Worm (Caenorhabditis elegans) whole organism, L1 larva: ENCODE results near the gene nol-10.
A peak's percentile ranks its signal among the peaks of the same experiment; 100 is the strongest.
"Not testable (repeated sequence)": the region's sequence is repeated elsewhere in the genome, so short reads cannot be mapped to it uniquely, and the experiment has no call there.

ENCODE experiments used
- C04F5.9 ChIP-seq: sonication (generic microtip); optimal IDR thresholded peaks from 2 replicates; lab custom pipeline; 2016; ENCODE audit warnings: missing genetic modification characterization, missing compliant biosample characterization
- C34B4.2 ChIP-seq: sonication (generic microtip); optimal IDR thresholded peaks from 2 replicates; lab custom pipeline; 2017; ENCODE audit warnings: mild to moderate bottlenecking, missing genetic modification characterization, missing compliant biosample characterization
- Y116A8C.19 ChIP-seq: sonication (generic microtip); optimal IDR thresholded peaks from 2 replicates; lab custom pipeline; 2016; ENCODE audit warnings: missing compliant biosample characterization, missing genetic modification characterization, borderline replicate concordance
- alr-1 ChIP-seq: fragments of 200-800 bp; sonication (Bioruptor generic); optimal IDR thresholded peaks from 2 replicates; lab custom pipeline; 2018; ENCODE audit warnings: borderline replicate concordance, mild to moderate bottlenecking, missing genetic modification characterization, missing compliant biosample characterization
- aly-2 ChIP-seq: fragments of 150-350 bp; optimal IDR thresholded peaks from 2 replicates; lab custom pipeline; 2014; ENCODE audit warnings: missing biosample characterization, missing genetic modification characterization
- blmp-1 ChIP-seq: fragments of 150-350 bp; optimal IDR thresholded peaks from 2 replicates; lab custom pipeline; 2014; ENCODE audit warnings: missing biosample characterization, missing genetic modification characterization
- ceh-8 ChIP-seq: fragments of 200-800 bp; sonication (Bioruptor generic); optimal IDR thresholded peaks from 2 replicates; lab custom pipeline; 2018; ENCODE audit warnings: mild to moderate bottlenecking, missing genetic modification characterization, moderate library complexity, missing compliant biosample characterization
- ceh-82 ChIP-seq, 3 experiments: fragments of 150-350 bp in 1 of 3; sonication (generic microtip) in 2 of 3; optimal IDR thresholded peaks; 2 replicates each; lab custom pipeline; 2014 to 2017; ENCODE audit warnings: missing biosample characterization in 3 of 3, missing genetic modification characterization in 3 of 3
- ceh-88 ChIP-seq: fragments of 200-800 bp; sonication (Bioruptor generic); IDR thresholded peaks from 2 replicates; pipeline ENCODE4 v1.3.6; 2022; ENCODE audit warnings: missing genetic modification characterization, missing compliant biosample characterization
- ceh-90 ChIP-seq: sonication (generic microtip); optimal IDR thresholded peaks from 2 replicates; lab custom pipeline; 2016; ENCODE audit warnings: missing genetic modification characterization, missing compliant biosample characterization
- ces-1 ChIP-seq: fragments of 150-350 bp; optimal IDR thresholded peaks from 2 replicates; lab custom pipeline; 2014; ENCODE audit warnings: missing biosample characterization, missing genetic modification reagents, missing genetic modification characterization
- dsc-1 ChIP-seq: sonication (generic microtip); optimal IDR thresholded peaks from 2 replicates; lab custom pipeline; 2016; ENCODE audit warnings: mild to moderate bottlenecking, missing genetic modification characterization, missing compliant biosample characterization
- efl-1 ChIP-seq, 4 experiments: fragments of 150-350 bp; optimal IDR thresholded peaks in 3 of 4; peaks in 1 of 4; 1 replicate in 1 of 4; 2 replicates in 3 of 4; lab custom pipeline; 2014; ENCODE audit warnings: missing biosample characterization in 2 of 4, missing genetic modification characterization in 2 of 4, missing genetic modification reagents in 2 of 4
- egl-13 ChIP-seq: sonication (generic microtip); optimal IDR thresholded peaks from 2 replicates; lab custom pipeline; 2016; ENCODE audit warnings: missing genotype, missing genetic modification reagents, missing genetic modification characterization, missing compliant biosample characterization
- elt-2 ChIP-seq: sonication (generic microtip); optimal IDR thresholded peaks from 2 replicates; lab custom pipeline; 2016; ENCODE audit warnings: missing genetic modification characterization, mild to moderate bottlenecking, inconsistent platforms, missing compliant biosample characterization, missing genetic modification reagents
- ets-5 ChIP-seq: fragments of 200-800 bp; sonication (Bioruptor generic); IDR thresholded peaks from 2 replicates; pipeline ENCODE4 v1.3.6; 2022; ENCODE audit warnings: missing genetic modification characterization, missing compliant biosample characterization
- fkh-10 ChIP-seq: sonication (generic microtip); optimal IDR thresholded peaks from 2 replicates; lab custom pipeline; 2017; ENCODE audit warnings: missing biosample characterization, missing genetic modification reagents, missing genetic modification characterization
- fkh-8 ChIP-seq: sonication (generic microtip); optimal IDR thresholded peaks from 2 replicates; lab custom pipeline; 2016; ENCODE audit warnings: mild to moderate bottlenecking, missing genetic modification characterization, missing compliant biosample characterization
- grh-1 ChIP-seq: fragments of 200-800 bp; sonication (Bioruptor generic); IDR thresholded peaks from 2 replicates; pipeline ENCODE4 v1.3.6; 2022; ENCODE audit warnings: missing genetic modification reagents, missing genetic modification characterization, missing compliant biosample characterization
- hlh-17 ChIP-seq: fragments of 200-800 bp; sonication (Bioruptor generic); optimal IDR thresholded peaks from 2 replicates; lab custom pipeline; 2018; ENCODE audit warnings: missing genetic modification characterization, mild to moderate bottlenecking, missing compliant biosample characterization, moderate library complexity, borderline replicate concordance
- hlh-4 ChIP-seq: sonication (generic microtip); optimal IDR thresholded peaks from 2 replicates; lab custom pipeline; 2016; ENCODE audit warnings: mild to moderate bottlenecking, missing genetic modification characterization, missing compliant biosample characterization
- irx-1 ChIP-seq: sonication (generic microtip); optimal IDR thresholded peaks from 2 replicates; lab custom pipeline; 2016; ENCODE audit warnings: missing genetic modification characterization, missing compliant biosample characterization
- lin-15B ChIP-seq: fragments of 150-350 bp; sonication (generic microtip); optimal IDR thresholded peaks from 3 replicates; lab custom pipeline; 2014; ENCODE audit warnings: missing biosample characterization, missing genetic modification characterization
- mef-2 ChIP-seq: fragments of 150-350 bp; optimal IDR thresholded peaks from 2 replicates; lab custom pipeline; 2014; ENCODE audit warnings: missing biosample characterization, missing genetic modification characterization
- mep-1 ChIP-seq: fragments of 150-350 bp; optimal IDR thresholded peaks from 2 replicates; lab custom pipeline; 2014; ENCODE audit warnings: missing biosample characterization, missing genetic modification characterization
- nhr-11 ChIP-seq: fragments of 150-350 bp; optimal IDR thresholded peaks from 2 replicates; lab custom pipeline; 2014; ENCODE audit warnings: missing biosample characterization, missing genetic modification characterization
- nhr-20 ChIP-seq: sonication (generic microtip); optimal IDR thresholded peaks from 2 replicates; lab custom pipeline; 2016; ENCODE audit warnings: mild to moderate bottlenecking, missing genetic modification characterization, missing compliant biosample characterization
- nhr-237 ChIP-seq: fragments of 150-350 bp; optimal IDR thresholded peaks from 2 replicates; lab custom pipeline; 2014; ENCODE audit warnings: missing biosample characterization, missing genetic modification characterization
- nhr-71 ChIP-seq: sonication (generic microtip); optimal IDR thresholded peaks from 2 replicates; lab custom pipeline; 2016; ENCODE audit warnings: mild to moderate bottlenecking, missing genetic modification characterization, moderate library complexity, missing compliant biosample characterization
- nhr-76 ChIP-seq: sonication (generic microtip); optimal IDR thresholded peaks from 2 replicates; lab custom pipeline; 2017; ENCODE audit warnings: missing biosample characterization, missing genetic modification characterization
- pag-3 ChIP-seq: sonication (generic microtip); optimal IDR thresholded peaks from 2 replicates; lab custom pipeline; 2017; ENCODE audit warnings: missing genetic modification characterization, mild to moderate bottlenecking, missing compliant biosample characterization, antibody characterized with exemption, borderline replicate concordance; ENCODE audit not compliant: insufficient read depth
- pax-3 ChIP-seq: fragments of 200-800 bp; sonication (Bioruptor generic); optimal IDR thresholded peaks from 2 replicates; lab custom pipeline; 2018; ENCODE audit warnings: mild to moderate bottlenecking, missing genetic modification characterization, moderate library complexity, missing compliant biosample characterization
- rnt-1 ChIP-seq: sonication (generic microtip); optimal IDR thresholded peaks from 2 replicates; lab custom pipeline; 2016; ENCODE audit warnings: mild to moderate bottlenecking, missing genetic modification characterization, moderate library complexity, missing compliant biosample characterization
- skn-1 ChIP-seq: fragments of 150-350 bp; optimal IDR thresholded peaks from 2 replicates; lab custom pipeline; 2014; ENCODE audit warnings: missing biosample characterization, missing genetic modification characterization
- snu-23 ChIP-seq: sonication (generic microtip); optimal IDR thresholded peaks from 2 replicates; lab custom pipeline; 2016; ENCODE audit warnings: missing genetic modification characterization, missing compliant biosample characterization
- sox-4 ChIP-seq: sonication (generic microtip); optimal IDR thresholded peaks from 2 replicates; lab custom pipeline; 2016; ENCODE audit warnings: missing genetic modification characterization, missing compliant biosample characterization
- sptf-1 ChIP-seq: fragments of 150-350 bp; optimal IDR thresholded peaks from 2 replicates; lab custom pipeline; 2014; ENCODE audit warnings: missing biosample characterization, missing genetic modification characterization
- tbx-2 ChIP-seq: sonication (generic microtip); optimal IDR thresholded peaks from 2 replicates; lab custom pipeline; 2016; ENCODE audit warnings: missing genetic modification characterization, missing compliant biosample characterization
- unc-130 ChIP-seq: fragments of 150-350 bp; optimal IDR thresholded peaks from 2 replicates; lab custom pipeline; 2017; ENCODE audit warnings: missing biosample characterization, missing genetic modification characterization, inconsistent platforms
- unc-30 ChIP-seq: sonication (generic microtip); optimal IDR thresholded peaks from 2 replicates; lab custom pipeline; 2017; ENCODE audit warnings: missing biosample characterization, missing genetic modification characterization
- unc-86 ChIP-seq: sonication (generic microtip); optimal IDR thresholded peaks from 2 replicates; lab custom pipeline; 2016; ENCODE audit warnings: missing genetic modification characterization, missing compliant biosample characterization
- zag-1 ChIP-seq: fragments of 150-350 bp; optimal IDR thresholded peaks from 2 replicates; lab custom pipeline; 2014; ENCODE audit warnings: missing biosample characterization, missing genetic modification characterization
- ztf-11 ChIP-seq, 2 experiments: sonication (generic microtip); optimal IDR thresholded peaks; 2 replicates each; lab custom pipeline; 2016 to 2017; ENCODE audit warnings: missing genetic modification characterization in 2 of 2, missing biosample characterization in 1 of 2, missing compliant biosample characterization in 1 of 2
- ztf-4 ChIP-seq: fragments of 150-350 bp; optimal IDR thresholded peaks from 2 replicates; lab custom pipeline; 2014; ENCODE audit warnings: missing biosample characterization, missing genetic modification characterization

nol-10 gene

DNA sequence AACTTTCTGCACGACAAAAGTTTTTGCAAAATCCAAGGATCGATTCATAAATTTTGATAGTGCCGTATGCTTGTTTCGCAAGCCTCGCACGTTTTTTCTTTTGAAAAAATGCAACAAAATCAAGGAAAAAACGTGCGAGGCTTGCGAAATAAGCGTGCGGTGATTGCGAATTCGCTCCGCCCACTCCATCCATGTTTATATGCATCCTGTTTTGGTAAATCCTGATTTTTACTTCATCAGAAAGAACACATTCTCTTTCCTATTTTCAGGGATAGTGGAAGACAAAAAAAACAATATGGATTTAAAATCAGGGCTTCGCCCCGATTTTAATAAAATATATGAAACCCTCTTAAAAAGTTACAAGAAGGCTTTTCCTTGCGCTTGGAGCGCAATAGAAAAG lies 16.5 kb upstream of the nol-10 start, which contains the start of gene F32E10.9:
Gene F32E10.9 (minus strand): TSS at position 101 of the 400 bp plus-strand sequence.
- not testable (repeated sequence) for TF ChIP-seq sptf-1 (tag; lab: Kevin White, UChicago); nhr-11 (tag; lab: Kevin White, UChicago); pax-3
- TF ChIP-seq, all 84 proteins: peak for 0; not testable (repeated sequence) for 84

- no peak for TF ChIP-seq Y116A8C.19 (tag; lab: Kevin White, UChicago)
- TF ChIP-seq alr-1 (tag; lab: Kevin White, UChicago) = no peak
- no peak for TF ChIP-seq unc-86
- no peak for TF ChIP-seq nhr-76 (tag; lab: Kevin White, UChicago)
- no peak for TF ChIP-seq ztf-11 (tag; optimal IDR thresholded peaks at IDR 0.05; lab: Kevin White, UChicago)
Observed at ce11 chrIV:7567557-7568010, 12.8 kb upstream of the nol-10 start, which contains the start of gene F32E10.8. Gene F32E10.8, plus strand, starts transcription at chrIV:7567607.

ce11 chrIV:7568593-7568992 lies 11.8 kb upstream of the nol-10 start, which contains the start of gene clec-180:
Gene clec-180, plus strand, starts transcription at chrIV:7568893.
- TF ChIP-seq mef-2 (tag; lab: Kevin White, UChicago) (no peak), blmp-1 (peak; percentile 83), mep-1 (tag; lab: Kevin White, UChicago) (no peak), snu-23 (GFP tag; lab: Kevin White, UChicago) (no peak), ztf-4 (tag; lab: Kevin White, UChicago) (no peak), tbx-2 (tag; lab: Kevin White, UChicago) (no peak), zag-1 (no peak)

DNA sequence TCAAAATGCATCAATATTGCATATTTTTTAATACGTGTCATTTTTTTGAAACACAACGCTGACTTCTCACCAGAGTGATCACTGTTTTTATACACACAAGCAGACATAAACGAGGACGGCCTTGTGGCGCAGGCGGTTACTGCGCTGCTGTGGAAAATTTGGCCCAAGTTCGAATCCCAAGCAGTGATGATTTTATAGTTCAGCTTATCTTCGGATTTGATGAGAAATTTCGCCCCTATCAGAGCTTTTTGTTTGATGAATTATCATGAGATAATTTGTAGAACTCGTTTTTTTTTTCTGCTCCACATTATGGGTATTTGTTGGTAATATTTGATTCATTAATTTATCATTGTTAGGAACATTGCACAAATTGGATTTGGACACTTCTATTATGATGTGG lies 6.5 kb upstream of the nol-10 start:
- TF ChIP-seq ceh-88 (GFP tag; lab: Robert Waterston, UW) (no peak), dsc-1 (tag; lab: Kevin White, UChicago) (peak; percentile 66), ztf-11 (tag; optimal IDR thresholded peaks at IDR 0.05; lab: Kevin White, UChicago) (no peak), hlh-17 (no peak), ztf-4 (tag; lab: Kevin White, UChicago) (peak; percentile 54), lin-15B (tag; lab: Kevin White, UChicago) (peak; percentile 15), ceh-90 (tag; lab: Kevin White, UChicago) (peak; percentile 30), alr-1 (tag; lab: Kevin White, UChicago) (no peak), zag-1 (no peak), C04F5.9 (tag; lab: Kevin White, UChicago) (no peak), unc-130 (tag; lab: Kevin White, UChicago) (peak; percentile 70), ets-5 (no peak), nhr-20 (tag; lab: Kevin White, UChicago) (peak; percentile 59), pag-3 (tag; lab: Kevin White, UChicago) (no peak), aly-2 (tag; lab: Kevin White, UChicago) (peak; percentile 77), unc-86 (peak; percentile 17), nhr-237 (no peak), grh-1 (GFP tag; lab: Robert Waterston, UW) (peak; percentile 35; the same call in 1 of the 2 replicates), hlh-4 (tag; lab: Kevin White, UChicago) (no peak), skn-1 (tag; lab: Kevin White, UChicago) (peak; percentile 39), elt-2 (tag; lab: Kevin White, UChicago) (peak; percentile 35), efl-1 (optimal IDR thresholded peaks at IDR 0.05; lab: Kevin White, UChicago) (peak; percentile 53 to 60), efl-1 (GFP tag; optimal IDR thresholded peaks at IDR 0.05 in 1 of 2; lab: Kevin White, UChicago) (peak; percentile 52 to 95), rnt-1 (tag; lab: Kevin White, UChicago) (peak; percentile 65), nhr-71 (tag; lab: Kevin White, UChicago) (peak; percentile 75), egl-13 (peak; percentile 38), ceh-8 (GFP tag; lab: Kevin White, UChicago) (no peak), pax-3 (peak; percentile 14), irx-1 (tag; lab: Kevin White, UChicago) (peak; percentile 71), ces-1 (no peak), fkh-10 (GFP tag; lab: Kevin White, UChicago) (no peak), mef-2 (tag; lab: Kevin White, UChicago) (no peak), fkh-8 (tag; lab: Kevin White, UChicago) (peak; percentile 15), ceh-82 (tag; optimal IDR thresholded peaks at IDR 0.05; lab: Kevin White, UChicago) (peak; percentile 37 to 73 (median 62)), unc-30 (tag; lab: Kevin White, UChicago) (no peak), C34B4.2 (tag; lab: Kevin White, UChicago) (no peak), sptf-1 (tag; lab: Kevin White, UChicago) (no peak), sox-4 (tag; lab: Kevin White, UChicago) (peak; percentile 17)
